Worm (Caenorhabditis elegans): ENCODE data around the gene tor-1.
A peak's percentile ranks its signal among the peaks of the same experiment; 100 is the strongest.

- TF ChIP-seq unc-3 (GFP tag; conservative IDR thresholded peaks at IDR 0.05): peak; percentile 74
- peak; percentile 59 for TF ChIP-seq unc-3 (tag; optimal IDR thresholded peaks at IDR 0.05)
- no peak for TF ChIP-seq dmd-4 (tag; optimal IDR thresholded peaks at IDR 0.05; ENCODE audit: borderline replicate concordance)
- TF ChIP-seq hlh-6 (tag; optimal IDR thresholded peaks at IDR 0.05): no peak
- TF ChIP-seq nfya-1 (tag; optimal IDR thresholded peaks at IDR 0.05): peak; percentile 84
- TF ChIP-seq ceh-14 (tag; optimal IDR thresholded peaks at IDR 0.05): peak; percentile 71
- no peak for TF ChIP-seq elt-4 (tag; optimal IDR thresholded peaks at IDR 0.05)
- peak; percentile 84 for TF ChIP-seq ama-1 (optimal IDR thresholded peaks at IDR 0.05)
- TF ChIP-seq sdc-2 (tag; optimal IDR thresholded peaks at IDR 0.05): no peak
- TF ChIP-seq rnt-1 (tag; optimal IDR thresholded peaks at IDR 0.05): peak; percentile 97
- no peak for TF ChIP-seq fkh-10 (GFP tag; optimal IDR thresholded peaks at IDR 0.05)
Measured at ce11 chrIV:14032620-14033501, 47.3 kb upstream of the tor-1 start.

Data from whole organism, late embryonic.